Fruit fly (Drosophila melanogaster): ENCODE measurements around the gene Mms19.

DNA sequence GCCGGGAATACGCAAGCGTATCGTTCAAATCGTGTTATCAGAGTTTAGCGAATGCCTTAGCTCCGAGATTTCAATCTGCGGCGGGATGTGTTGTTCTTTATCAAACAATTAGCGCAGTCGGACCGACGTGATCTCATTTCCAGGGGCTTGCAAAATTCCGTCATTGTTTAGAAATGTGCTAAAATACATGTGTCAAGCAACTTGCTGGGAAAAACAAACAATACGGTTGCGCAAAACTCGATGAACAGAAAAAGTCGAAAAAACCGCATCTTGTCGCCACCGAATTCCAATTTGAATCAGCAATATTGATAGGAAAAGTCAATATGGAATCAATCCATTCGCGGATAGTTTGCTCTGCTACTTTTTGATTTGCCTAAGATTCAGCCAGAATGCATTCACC is 30.2 kb downstream of the Mms19 start, which contains the start of gene Tim17a2:
- TF ChIP-seq CG33017 (tag; optimal IDR thresholded peaks at IDR 0.05): no peak
- TF ChIP-seq CG12768 (GFP tag; optimal IDR thresholded peaks at IDR 0.05): no peak
- no peak for TF ChIP-seq Clk (GFP tag; optimal IDR thresholded peaks at IDR 0.05)
- TF ChIP-seq toe (GFP tag; optimal IDR thresholded peaks at IDR 0.05): no peak
- no peak for TF ChIP-seq CG1620 (GFP tag; optimal IDR thresholded peaks at IDR 0.05)
- no peak for TF ChIP-seq cic (GFP tag; optimal IDR thresholded peaks at IDR 0.05)
- TF ChIP-seq kay (GFP tag; ENCODE audit: borderline replicate concordance): no peak
- no peak for TF ChIP-seq cnc (optimal IDR thresholded peaks at IDR 0.05)
- TF ChIP-seq bab1 (GFP tag; optimal IDR thresholded peaks at IDR 0.05): no peak
- TF ChIP-seq CG14711 (tag; optimal IDR thresholded peaks at IDR 0.05): no peak
- no peak for TF ChIP-seq pad (GFP tag; optimal IDR thresholded peaks at IDR 0.05)
- TF ChIP-seq Mnt (GFP tag; optimal IDR thresholded peaks at IDR 0.05): no peak
- TF ChIP-seq ovo (GFP tag; optimal IDR thresholded peaks at IDR 0.05): no peak
